Fruit fly (Drosophila melanogaster): ENCODE data around the gene CG33229.

The CG33229 gene

dm6 chr3L:205723-206284, 17.8 kb upstream of the CG33229 start, which contains the start of the genes Gk1 and CG13876 (continued):
- TF ChIP-seq amos (GFP tag; IDR thresholded peaks at IDR 0.05; ENCODE audit: partially characterized antibody) (no peak), Meics (GFP tag; optimal IDR thresholded peaks at IDR 0.05) (peak; percentile 97), so (GFP tag; IDR thresholded peaks at IDR 0.05) (peak; percentile 95), Ravus (GFP tag; IDR thresholded peaks at IDR 0.05) (peak; percentile 77), CG4424 (GFP tag; optimal IDR thresholded peaks at IDR 0.05) (peak; percentile 91), Hmx (GFP tag; optimal IDR thresholded peaks at IDR 0.05) (no peak), CG17829 (tag; optimal IDR thresholded peaks at IDR 0.05) (peak; percentile 97), CG12071 (GFP tag; optimal IDR thresholded peaks at IDR 0.05) (peak; percentile 88), Dfd (GFP tag; optimal IDR thresholded peaks at IDR 0.05) (no peak), CG6654 (GFP tag; optimal IDR thresholded peaks at IDR 0.05) (peak; percentile 66), NC2β (GFP tag; optimal IDR thresholded peaks at IDR 0.05) (no peak), CG4730 (GFP tag; IDR thresholded peaks at IDR 0.05) (peak; percentile 85), crc (GFP tag; optimal IDR thresholded peaks at IDR 0.05) (no peak), eyg (GFP tag; optimal IDR thresholded peaks at IDR 0.05) (no peak), Hr51 (GFP tag; optimal IDR thresholded peaks at IDR 0.05) (peak; percentile 39 to 98), CG2875 (GFP tag; optimal IDR thresholded peaks at IDR 0.05) (peak; percentile 85), gro (GFP tag; optimal IDR thresholded peaks at IDR 0.05) (peak; percentile 51), CG8388 (GFP tag; optimal IDR thresholded peaks at IDR 0.05) (peak; percentile 94), CG18262 (tag; optimal IDR thresholded peaks at IDR 0.05) (peak; percentile 97), pros (GFP tag; optimal IDR thresholded peaks at IDR 0.05) (peak; percentile 67), en (GFP tag; optimal IDR thresholded peaks at IDR 0.05) (no peak), CG18011 (GFP tag; optimal IDR thresholded peaks at IDR 0.05) (peak; percentile 80), CG14667 (GFP tag; IDR thresholded peaks at IDR 0.05) (peak; percentile 84), CG1233 (GFP tag; optimal IDR thresholded peaks at IDR 0.05) (peak; percentile 94), az2 (GFP tag; optimal IDR thresholded peaks at IDR 0.05) (peak; percentile 87), tx (GFP tag; optimal IDR thresholded peaks at IDR 0.05) (no peak), sc (optimal IDR thresholded peaks at IDR 0.05) (no peak), sc (GFP tag; optimal IDR thresholded peaks at IDR 0.05) (peak; percentile 82), crol (GFP tag; IDR thresholded peaks at IDR 0.05) (peak; percentile 63), phol (tag; optimal IDR thresholded peaks at IDR 0.05) (peak; percentile 96), CG8924 (tag; optimal IDR thresholded peaks at IDR 0.05) (peak; percentile 98), CG8281 (tag; optimal IDR thresholded peaks at IDR 0.05) (peak; percentile 85), CG8944 (GFP tag; optimal IDR thresholded peaks at IDR 0.05) (peak; percentile 17), Atf3 (GFP tag; optimal IDR thresholded peaks at IDR 0.05) (no peak), CG7987 (GFP tag; optimal IDR thresholded peaks at IDR 0.05) (peak; percentile 89), CG12769 (tag; optimal IDR thresholded peaks at IDR 0.05) (peak; percentile 95), CG10959 (GFP tag; IDR thresholded peaks at IDR 0.05) (peak; percentile 81), PHDP (tag; optimal IDR thresholded peaks at IDR 0.05) (peak; percentile 99), Drgx (GFP tag; IDR thresholded peaks at IDR 0.05) (peak; percentile 97), CG6791 (GFP tag; IDR thresholded peaks at IDR 0.05; ENCODE audit: partially characterized antibody) (no peak), btn (GFP tag; optimal IDR thresholded peaks at IDR 0.05) (no peak), bsh (GFP tag; optimal IDR thresholded peaks at IDR 0.05) (peak; percentile 76 to 96), BtbVII (GFP tag; optimal IDR thresholded peaks at IDR 0.05) (peak; percentile 97), CG9876 (GFP tag; optimal IDR thresholded peaks at IDR 0.05) (no peak), fd102C (GFP tag; optimal IDR thresholded peaks at IDR 0.05) (peak; percentile 69), luna (GFP tag; optimal IDR thresholded peaks at IDR 0.05) (no peak), chinmo (GFP tag; IDR thresholded peaks at IDR 0.05; ENCODE audit: partially characterized antibody) (no peak), D19B (GFP tag; optimal IDR thresholded peaks at IDR 0.05) (peak; percentile 83), CG3838 (GFP tag; optimal IDR thresholded peaks at IDR 0.05) (peak; percentile 68), Doc2 (GFP tag; IDR thresholded peaks at IDR 0.05) (no peak)

Data from whole organism, embryonic.